Worm (Caenorhabditis elegans) whole organism, L4 larva: ENCODE measurements around the gene B0513.4.

Source experiments
- F26F4.8 ChIP-seq: fragments of 200-800 bp; sonication (Bioruptor generic); conservative IDR thresholded peaks from 2 replicates; pipeline ENCODE4 v1.3.6; 2022; ENCODE audit warnings: missing genetic modification characterization, missing compliant biosample characterization
- F37D6.2 ChIP-seq: sonication (generic microtip); optimal IDR thresholded peaks from 2 replicates; lab custom pipeline; 2016; ENCODE audit warnings: mild to moderate bottlenecking, missing genetic modification characterization, missing compliant biosample characterization
- Y105C5A.15 ChIP-seq: fragments of 200-800 bp; sonication (Bioruptor generic); IDR thresholded peaks from 2 replicates; pipeline ENCODE4 v1.3.6; 2022; ENCODE audit warnings: missing genetic modification characterization, missing compliant biosample characterization
- Y48G9A.11 ChIP-seq: fragments of 200-800 bp; sonication (Bioruptor generic); IDR thresholded peaks from 2 replicates; pipeline ENCODE4 v1.3.6; 2022; ENCODE audit warnings: missing genetic modification reagents, missing genetic modification characterization, missing compliant biosample characterization
- Y5F2A.4 ChIP-seq: fragments of 200-800 bp; sonication (Bioruptor generic); optimal IDR thresholded peaks from 2 replicates; lab custom pipeline; 2018; ENCODE audit warnings: mild to moderate bottlenecking, missing genetic modification characterization, missing compliant biosample characterization
- ZK337.2 ChIP-seq: fragments of 200-800 bp; sonication (Bioruptor generic); IDR thresholded peaks from 2 replicates; pipeline ENCODE4 v1.3.6; 2022; ENCODE audit warnings: missing genetic modification reagents, missing genetic modification characterization, missing compliant biosample characterization
- aha-1 ChIP-seq: fragments of 150-350 bp; peaks from one replicate; lab custom pipeline; 2014; ENCODE audit warnings: missing biosample characterization, missing genetic modification characterization
- arid-1 ChIP-seq: fragments of 200-800 bp; sonication (Bioruptor generic); conservative IDR thresholded peaks from 2 replicates; pipeline ENCODE4 v1.3.6; 2022; ENCODE audit warnings: missing genetic modification reagents, missing genetic modification characterization, missing compliant biosample characterization
- attf-4 ChIP-seq: sonication (generic microtip); optimal IDR thresholded peaks from 3 replicates; lab custom pipeline; 2017; ENCODE audit warnings: missing biosample characterization, missing genetic modification characterization
- ceh-44 ChIP-seq: fragments of 200-800 bp; sonication (Bioruptor generic); IDR thresholded peaks from 2 replicates; pipeline ENCODE4 v1.3.6; 2022; ENCODE audit warnings: missing genetic modification reagents, missing genetic modification characterization, missing compliant biosample characterization
- ctbp-1 ChIP-seq: fragments of 200-800 bp; sonication (Bioruptor generic); IDR thresholded peaks from 2 replicates; pipeline ENCODE4 v1.3.6; 2022; ENCODE audit warnings: missing genetic modification reagents, missing genetic modification characterization, missing compliant biosample characterization
- daf-19 ChIP-seq: fragments of 200-800 bp; sonication (Bioruptor generic); conservative IDR thresholded peaks from 2 replicates; pipeline ENCODE4 v1.3.6; 2022; ENCODE audit warnings: missing genetic modification characterization, missing compliant biosample characterization
- dmd-6 ChIP-seq: fragments of 200-800 bp; sonication (Bioruptor generic); IDR thresholded peaks from 2 replicates; pipeline ENCODE4 v1.3.6; 2022; ENCODE audit warnings: missing genetic modification reagents, missing genetic modification characterization, missing compliant biosample characterization
- egl-27 ChIP-seq: sonication (generic microtip); optimal IDR thresholded peaks from 3 replicates; lab custom pipeline; 2017; ENCODE audit warnings: missing biosample characterization, missing genetic modification reagents, missing genetic modification characterization
- fkh-10 ChIP-seq: fragments of 150-350 bp; optimal IDR thresholded peaks from 2 replicates; lab custom pipeline; 2014; ENCODE audit warnings: missing biosample characterization, missing genetic modification reagents, missing genetic modification characterization
- fos-1 ChIP-seq: fragments of 150-350 bp; optimal IDR thresholded peaks from 2 replicates; lab custom pipeline; 2014; ENCODE audit warnings: missing biosample characterization, missing genetic modification characterization
- gei-8 ChIP-seq: fragments of 200-800 bp; sonication (Bioruptor generic); optimal IDR thresholded peaks from 2 replicates; lab custom pipeline; 2018; ENCODE audit warnings: mild to moderate bottlenecking, missing genetic modification characterization, missing compliant biosample characterization
- hif-1 ChIP-seq, 2 experiments: sonication (generic microtip); optimal IDR thresholded peaks; 2 replicates each; lab custom pipeline; 2016 to 2017; ENCODE audit warnings: missing compliant biosample characterization in 2 of 2, missing genetic modification characterization in 2 of 2, missing genetic modification reagents in 2 of 2, missing genotype in 2 of 2, mild to moderate bottlenecking in 1 of 2
- hlh-30 ChIP-seq: sonication (generic microtip); optimal IDR thresholded peaks from 2 replicates; lab custom pipeline; 2017; ENCODE audit warnings: antibody characterized with exemption, mild to moderate bottlenecking, missing genetic modification characterization, missing compliant biosample characterization; ENCODE audit not compliant: insufficient read depth
- jun-1 ChIP-seq: fragments of 150-350 bp; optimal IDR thresholded peaks from 2 replicates; lab custom pipeline; 2014; ENCODE audit warnings: missing biosample characterization, missing genetic modification reagents, missing genetic modification characterization
- lin-13 ChIP-seq: fragments of 150-350 bp; optimal IDR thresholded peaks from 2 replicates; lab custom pipeline; 2014; ENCODE audit warnings: missing biosample characterization, missing genetic modification reagents, missing genetic modification characterization
- lin-29 ChIP-seq: fragments of 200-800 bp; sonication (Bioruptor generic); IDR thresholded peaks from 2 replicates; pipeline ENCODE4 v1.3.6; 2022; ENCODE audit warnings: missing genetic modification reagents, missing genetic modification characterization, missing compliant biosample characterization
- lsy-2 ChIP-seq, 2 experiments: fragments of 150-350 bp in 1 of 2; sonication (generic microtip) in 1 of 2; optimal IDR thresholded peaks; 2 replicates each; lab custom pipeline; 2014 to 2017; ENCODE audit warnings: missing biosample characterization in 2 of 2, missing genetic modification characterization in 2 of 2
- mdl-1 ChIP-seq, 2 experiments: fragments of 150-350 bp in 1 of 2; sonication (generic microtip) in 1 of 2; optimal IDR thresholded peaks; 2 replicates each; lab custom pipeline; 2014 to 2017; ENCODE audit warnings: missing biosample characterization in 2 of 2, missing genetic modification characterization in 2 of 2
- mdt-29 ChIP-seq: fragments of 200-800 bp; sonication (Bioruptor generic); IDR thresholded peaks from 2 replicates; pipeline ENCODE4 v1.3.6; 2022; ENCODE audit warnings: missing genetic modification reagents, missing genetic modification characterization, missing compliant biosample characterization
- mep-1 ChIP-seq: fragments of 150-350 bp; sonication (generic microtip); optimal IDR thresholded peaks from 3 replicates; lab custom pipeline; 2014; ENCODE audit warnings: missing biosample characterization, missing genetic modification characterization
- nhr-10 ChIP-seq: fragments of 150-350 bp; optimal IDR thresholded peaks from 2 replicates; lab custom pipeline; 2014; ENCODE audit warnings: missing biosample characterization, missing genetic modification characterization
- nhr-11 ChIP-seq: fragments of 150-350 bp; optimal IDR thresholded peaks from 2 replicates; lab custom pipeline; 2014; ENCODE audit warnings: missing biosample characterization, missing genetic modification characterization
- nhr-25 ChIP-seq: sonication (generic microtip); optimal IDR thresholded peaks from 2 replicates; lab custom pipeline; 2017; ENCODE audit warnings: missing genetic modification characterization, mild to moderate bottlenecking, missing compliant biosample characterization, antibody characterized with exemption, moderate library complexity, borderline replicate concordance; ENCODE audit not compliant: insufficient read depth
- nhr-28 ChIP-seq: fragments of 150-350 bp; optimal IDR thresholded peaks from 2 replicates; lab custom pipeline; 2014; ENCODE audit warnings: missing biosample characterization, missing genetic modification characterization
- nhr-42 ChIP-seq: fragments of 200-800 bp; sonication (Bioruptor generic); IDR thresholded peaks from 2 replicates; pipeline ENCODE4 v1.3.6; 2022; ENCODE audit warnings: missing genetic modification characterization, missing compliant biosample characterization
- nhr-48 ChIP-seq: sonication (generic microtip); optimal IDR thresholded peaks from 2 replicates; lab custom pipeline; 2016; ENCODE audit warnings: mild to moderate bottlenecking, missing genetic modification characterization, missing compliant biosample characterization
- rbr-2 ChIP-seq: sonication (generic microtip); optimal IDR thresholded peaks from 2 replicates; lab custom pipeline; 2016; ENCODE audit warnings: missing genotype, missing genetic modification characterization, missing compliant biosample characterization
- saeg-2 ChIP-seq: fragments of 200-800 bp; sonication (Bioruptor generic); IDR thresholded peaks from 2 replicates; pipeline ENCODE4 v1.3.6; 2022; ENCODE audit warnings: missing genetic modification reagents, missing genetic modification characterization, missing compliant biosample characterization
- set-16 ChIP-seq: fragments of 200-800 bp; sonication (Bioruptor generic); IDR thresholded peaks from 2 replicates; pipeline ENCODE4 v1.3.6; 2022; ENCODE audit warnings: missing genetic modification reagents, missing genetic modification characterization, missing compliant biosample characterization
- snpc-1.2 ChIP-seq: fragments of 200-800 bp; sonication (Bioruptor generic); IDR thresholded peaks from 2 replicates; pipeline ENCODE4 v1.3.6; 2022; ENCODE audit warnings: missing genetic modification reagents, missing genetic modification characterization, missing compliant biosample characterization
- spr-1 ChIP-seq: sonication (generic microtip); optimal IDR thresholded peaks from 2 replicates; lab custom pipeline; 2016; ENCODE audit warnings: mild to moderate bottlenecking, missing genetic modification characterization, missing compliant biosample characterization
- spr-3 ChIP-seq: fragments of 200-800 bp; sonication (Bioruptor generic); optimal IDR thresholded peaks from 2 replicates; lab custom pipeline; 2018; ENCODE audit warnings: mild to moderate bottlenecking, missing genetic modification characterization, missing compliant biosample characterization
- unc-130 ChIP-seq: sonication (generic microtip); optimal IDR thresholded peaks from 2 replicates; lab custom pipeline; 2016; ENCODE audit warnings: missing genetic modification reagents, missing genetic modification characterization, missing compliant biosample characterization
- unc-62 ChIP-seq, 3 experiments: fragments of 150-350 bp in 1 of 3; sonication (generic microtip); optimal IDR thresholded peaks in 2 of 3; peaks in 1 of 3; 1 replicate in 1 of 3; 2 replicates in 2 of 3; lab custom pipeline; 2014 to 2017; ENCODE audit warnings: missing biosample characterization in 3 of 3, missing genetic modification characterization in 3 of 3, missing genetic modification reagents in 3 of 3, missing genotype in 1 of 3
- zfp-2 ChIP-seq: sonication (generic microtip); optimal IDR thresholded peaks from 2 replicates; lab custom pipeline; 2016; ENCODE audit warnings: mild to moderate bottlenecking, missing genetic modification characterization, missing compliant biosample characterization
- zip-11 ChIP-seq: fragments of 200-800 bp; sonication (Bioruptor generic); IDR thresholded peaks from 2 replicates; pipeline ENCODE4 v1.3.6; 2022; ENCODE audit warnings: missing genetic modification characterization, missing compliant biosample characterization
- zip-2 ChIP-seq: fragments of 150-350 bp; optimal IDR thresholded peaks from 2 replicates; lab custom pipeline; 2014; ENCODE audit warnings: missing biosample characterization, missing genetic modification characterization
- ztf-7 ChIP-seq: fragments of 150-350 bp; optimal IDR thresholded peaks from 2 replicates; lab custom pipeline; 2014; ENCODE audit warnings: missing biosample characterization, missing genetic modification characterization

The B0513.4 gene

DNA sequence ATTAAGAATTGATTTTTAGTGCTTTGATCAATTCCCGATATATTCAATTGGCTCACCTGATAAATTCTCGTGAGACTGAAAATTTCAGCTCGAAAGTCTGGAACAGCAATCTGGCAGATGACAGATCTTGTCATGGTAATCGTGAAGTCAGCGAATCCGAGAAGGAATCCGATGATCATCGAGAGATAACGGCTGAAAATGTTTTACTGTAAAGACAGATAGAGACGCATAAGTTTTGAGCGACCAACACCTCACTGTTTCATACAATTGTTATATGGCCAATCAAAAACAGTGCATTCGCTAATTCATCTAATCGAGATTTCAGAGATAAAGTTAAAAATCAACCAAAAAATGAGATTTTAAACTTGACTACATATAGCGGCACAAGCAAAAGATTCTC lies 26.4 kb downstream of the B0513.4 start:
- no peak for TF ChIP-seq nhr-25 (tag; lab: Kevin White, UChicago)
- TF ChIP-seq snpc-1.2, result peak; percentile 62

ce11 chrIV:13910013-13910412 lies 30.1 kb downstream of the B0513.4 start:
- peak; percentile 52; the same call in 1 of the 2 replicates for TF ChIP-seq set-16

DNA sequence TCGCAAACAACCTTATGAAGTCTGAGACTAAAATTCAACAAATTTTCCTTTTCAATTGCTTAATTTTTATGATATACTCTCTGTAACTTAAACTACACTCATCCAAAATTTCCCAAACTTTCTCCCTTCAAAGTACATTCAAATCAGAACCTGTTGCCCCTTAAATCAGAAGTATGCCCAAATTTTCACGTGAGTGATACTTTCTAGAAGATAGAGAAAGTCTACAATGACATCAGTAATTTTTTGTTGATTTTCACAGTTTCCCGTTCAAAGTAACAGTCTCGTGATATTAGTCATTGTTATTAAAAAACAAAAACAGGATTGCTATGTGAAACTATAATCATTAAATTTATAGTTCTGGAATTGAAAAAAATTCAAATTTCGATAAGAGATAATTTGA lies 31.0 kb downstream of the B0513.4 start:
- peak; percentile 78 for TF ChIP-seq nhr-28
- TF ChIP-seq egl-27 (tag; lab: Kevin White, UChicago), result no peak
- peak; percentile 75 for TF ChIP-seq hlh-30 (tag; lab: Kevin White, UChicago)
- peak in 1 of 2 experiments; percentile 58 for TF ChIP-seq lsy-2 (tag; optimal IDR thresholded peaks at IDR 0.05; lab: Kevin White, UChicago)
- no peak for TF ChIP-seq hif-1 (tag; optimal IDR thresholded peaks at IDR 0.05; lab: Kevin White, UChicago)
- TF ChIP-seq zfp-2 (tag; lab: Kevin White, UChicago), result no peak
- TF ChIP-seq fos-1 (tag; lab: Kevin White, UChicago), result no peak
- TF ChIP-seq ZK337.2 (GFP tag; lab: Robert Waterston, UW), result no peak
- no peak for TF ChIP-seq spr-1 (tag; lab: Kevin White, UChicago)
- no peak for TF ChIP-seq Y48G9A.11
- TF ChIP-seq nhr-42 (GFP tag; lab: Robert Waterston, UW), result no peak
- TF ChIP-seq nhr-25 (tag; lab: Kevin White, UChicago), result no peak
- no peak for TF ChIP-seq rbr-2
- no peak for TF ChIP-seq fkh-10
- peak in 1 of 2 experiments; percentile 58 for TF ChIP-seq unc-62 (GFP tag; optimal IDR thresholded peaks at IDR 0.05 in 1 of 2; lab: Kevin White, UChicago)
- no peak for TF ChIP-seq unc-62 (tag; optimal IDR thresholded peaks at IDR 0.05; lab: Kevin White, UChicago)
- TF ChIP-seq nhr-11 (tag; lab: Kevin White, UChicago), result no peak
- no peak for TF ChIP-seq ztf-7 (tag; lab: Kevin White, UChicago)
- TF ChIP-seq aha-1 (tag; lab: Kevin White, UChicago), result peak; percentile 12
- no peak for TF ChIP-seq unc-130 (GFP tag; lab: Kevin White, UChicago)
- TF ChIP-seq saeg-2 (GFP tag; lab: Robert Waterston, UW), result no peak
- peak; percentile 5 for TF ChIP-seq mep-1 (tag; lab: Kevin White, UChicago)
- TF ChIP-seq jun-1, result no peak
- no peak for TF ChIP-seq nhr-48 (tag; lab: Kevin White, UChicago)
- no peak for TF ChIP-seq zip-2 (tag; lab: Kevin White, UChicago)
- no peak for TF ChIP-seq Y105C5A.15 (GFP tag; lab: Robert Waterston, UW)
- TF ChIP-seq mdl-1 (tag; optimal IDR thresholded peaks at IDR 0.05; lab: Kevin White, UChicago), result peak in 1 of 2 experiments; percentile 39
- TF ChIP-seq ctbp-1 (GFP tag; lab: Robert Waterston, UW), result no peak
- TF ChIP-seq mdt-29, result 0 out of 2 replicates have a peak, but pooled peaks have one; percentile 47

DNA sequence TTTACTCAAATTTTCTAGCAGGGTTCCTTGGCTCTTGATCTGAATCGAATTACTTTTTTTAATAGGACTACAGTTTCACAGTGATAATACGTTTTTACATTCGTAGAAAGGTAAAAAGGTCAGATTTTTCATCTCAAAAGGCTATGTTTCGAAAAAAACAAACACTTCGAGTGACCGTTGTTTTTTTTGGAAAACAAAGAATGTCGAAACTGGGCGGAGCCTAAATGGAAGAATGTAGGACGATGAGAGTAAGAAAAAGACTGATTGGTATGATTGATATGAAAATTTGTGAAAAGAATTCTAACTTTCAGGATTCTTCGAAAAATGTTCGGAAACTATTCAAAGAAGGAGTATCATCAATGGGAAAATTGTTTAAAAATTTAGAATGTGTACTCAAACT lies 33.0 kb downstream of the B0513.4 start, which contains the start of gene Y37A1A.2:
Y37A1A.2 (minus strand) TSS at position 101 of the 400 bp plus-strand sequence.
- TF ChIP-seq lin-13 (GFP tag; lab: Kevin White, UChicago), result no peak
- no peak for TF ChIP-seq Y5F2A.4 (GFP tag; lab: Kevin White, UChicago)
- 0 out of 2 replicates have a peak, but pooled peaks have one; percentile 21 for TF ChIP-seq snpc-1.2
- no peak for TF ChIP-seq ceh-44 (GFP tag; lab: Robert Waterston, UW)

DNA sequence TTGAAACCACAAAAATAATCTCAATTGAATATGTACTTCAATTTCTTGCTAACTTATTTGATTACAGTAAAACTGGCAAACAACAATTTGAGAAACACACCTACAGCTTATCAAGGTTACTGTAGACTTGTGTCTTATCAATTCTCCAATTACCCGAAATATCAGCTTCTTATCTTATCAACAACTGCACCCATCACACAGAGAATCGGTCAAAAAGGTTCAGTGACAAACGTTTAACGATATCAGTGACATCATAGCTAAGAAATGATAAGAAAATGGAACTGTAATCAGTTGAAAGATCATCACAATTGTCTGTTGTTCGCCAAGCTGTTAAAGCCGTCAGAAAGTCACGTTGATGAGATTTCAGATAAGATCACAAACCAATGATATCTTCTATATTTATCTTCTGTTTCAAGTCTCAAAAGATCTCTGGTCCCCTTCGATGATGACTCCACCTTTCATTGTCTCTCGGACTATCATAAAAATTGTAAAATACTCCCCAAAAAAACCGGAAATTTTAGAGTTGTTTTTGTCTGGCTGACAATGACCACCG lies 39.3 kb downstream of the B0513.4 start:
- TF ChIP-seq lin-29 (GFP tag; lab: Robert Waterston, UW) (no peak), attf-4 (tag; lab: Kevin White, UChicago) (no peak), gei-8 (GFP tag; lab: Kevin White, UChicago) (peak; percentile 61), nhr-10 (tag; lab: Kevin White, UChicago) (peak; percentile 83), set-16 (no peak), zip-11 (GFP tag; lab: Robert Waterston, UW) (no peak), F26F4.8 (GFP tag; lab: Robert Waterston, UW) (no peak), lsy-2 (tag; optimal IDR thresholded peaks at IDR 0.05; lab: Kevin White, UChicago) (peak; percentile 74 to 96), spr-3 (GFP tag; lab: Kevin White, UChicago) (no peak), daf-19 (no peak), arid-1 (GFP tag; lab: Robert Waterston, UW) (no peak), dmd-6 (GFP tag; lab: Robert Waterston, UW) (peak; percentile 100), F37D6.2 (tag; lab: Kevin White, UChicago) (no peak), nhr-42 (GFP tag; lab: Robert Waterston, UW) (no peak)
